Fruit fly (Drosophila melanogaster) whole organism, embryonic: ENCODE data around the gene east.

ENCODE experiments used
- CG10366 ChIP-seq: fragments of 200-800 bp; sonication (Bioruptor generic); IDR thresholded peaks from 2 replicates; pipeline ENCODE4 v1.3.6; 2022; ENCODE audit warnings: missing biosample characterization, missing genetic modification characterization
- CG12391 ChIP-seq: fragments of 200-800 bp; sonication (Bioruptor generic); optimal IDR thresholded peaks from 3 replicates; lab custom pipeline; 2018; ENCODE audit warnings: missing biosample characterization, mild to moderate bottlenecking, missing genetic modification characterization, moderate library complexity
- CG13296 ChIP-seq: fragments of 200-800 bp; sonication (Bioruptor generic); optimal IDR thresholded peaks from 3 replicates; lab custom pipeline; 2018; ENCODE audit warnings: missing biosample characterization, mild to moderate bottlenecking, missing genetic modification characterization
- CG14014 ChIP-seq: fragments of 200-800 bp; sonication (Bioruptor generic); IDR thresholded peaks from 2 replicates; pipeline ENCODE4 v1.3.6; 2022; ENCODE audit warnings: missing biosample characterization, missing genetic modification characterization
- CG15514 ChIP-seq: fragments of 200-800 bp; sonication (Bioruptor generic); optimal IDR thresholded peaks from 3 replicates; lab custom pipeline; 2017; ENCODE audit warnings: missing biosample characterization, missing genetic modification characterization, mild to moderate bottlenecking, moderate library complexity, missing genetic modification reagents
- CG16815 ChIP-seq: fragments of 200-800 bp; sonication (Bioruptor generic); optimal IDR thresholded peaks from 3 replicates; lab custom pipeline; 2017; ENCODE audit warnings: missing biosample characterization, mild to moderate bottlenecking, missing genetic modification characterization
- CG17829 ChIP-seq: fragments of 200-800 bp; optimal IDR thresholded peaks from 2 replicates; lab custom pipeline; 2019; ENCODE audit warnings: missing biosample characterization, mild to moderate bottlenecking, missing genetic modification characterization, moderate library complexity
- CG18764 ChIP-seq: fragments of 200-800 bp; sonication (Bioruptor generic); optimal IDR thresholded peaks from 3 replicates; lab custom pipeline; 2016; ENCODE audit warnings: missing biosample characterization, missing genetic modification characterization
- CG2678 ChIP-seq: fragments of 200-800 bp; sonication (Bioruptor generic); optimal IDR thresholded peaks from 3 replicates; lab custom pipeline; 2019; ENCODE audit warnings: missing biosample characterization, mild to moderate bottlenecking, missing genetic modification characterization, moderate library complexity
- CG31365 ChIP-seq: fragments of 200-800 bp; sonication (Bioruptor generic); optimal IDR thresholded peaks from 2 replicates; lab custom pipeline; 2018; ENCODE audit warnings: missing biosample characterization, mild to moderate bottlenecking, missing genetic modification characterization
- CG32767 ChIP-seq: fragments of 200-800 bp; sonication (Bioruptor generic); IDR thresholded peaks from 2 replicates; pipeline ENCODE4 v1.3.6; 2022; ENCODE audit warnings: missing biosample characterization, missing genetic modification characterization
- CG43689 ChIP-seq: fragments of 200-800 bp; sonication (Bioruptor generic); IDR thresholded peaks from 2 replicates; pipeline ENCODE4 v1.3.6; 2022; ENCODE audit warnings: missing biosample characterization, missing genetic modification characterization
- CG4707 ChIP-seq: fragments of 200-800 bp; sonication (Bioruptor generic); optimal IDR thresholded peaks from 2 replicates; lab custom pipeline; 2018; ENCODE audit warnings: missing biosample characterization, mild to moderate bottlenecking, missing genetic modification characterization, moderate library complexity
- CG4820 ChIP-seq: fragments of 200-800 bp; sonication (Bioruptor generic); optimal IDR thresholded peaks from 3 replicates; lab custom pipeline; 2016; ENCODE audit warnings: missing biosample characterization, missing genetic modification characterization
- CG6765 ChIP-seq: fragments of 200-800 bp; sonication (Bioruptor generic); optimal IDR thresholded peaks from 3 replicates; lab custom pipeline; 2017; ENCODE audit warnings: missing biosample characterization, mild to moderate bottlenecking, missing genetic modification characterization
- CG6791 ChIP-seq: fragments of 200-800 bp; sonication (Bioruptor generic); IDR thresholded peaks from 3 replicates; pipeline ENCODE4 v1.3.6; 2022; ENCODE audit warnings: missing biosample characterization, missing genetic modification characterization; ENCODE audit not compliant: partially characterized antibody
- CG8944 ChIP-seq: fragments of 200-800 bp; sonication (Bioruptor generic); optimal IDR thresholded peaks from 3 replicates; lab custom pipeline; 2016; ENCODE audit warnings: missing biosample characterization, missing genetic modification characterization
- CG9609 ChIP-seq: fragments of 200-800 bp; sonication (Bioruptor generic); optimal IDR thresholded peaks from 3 replicates; lab custom pipeline; 2016; ENCODE audit warnings: missing biosample characterization, missing genetic modification characterization
- CHES-1-like ChIP-seq: fragments of 200-800 bp; sonication (Bioruptor generic); optimal IDR thresholded peaks from 2 replicates; lab custom pipeline; 2016; ENCODE audit warnings: missing biosample characterization, missing genetic modification characterization
- Deaf1 ChIP-seq: fragments of 200-800 bp; optimal IDR thresholded peaks from 3 replicates; lab custom pipeline; 2019; ENCODE audit warnings: missing biosample characterization, mild to moderate bottlenecking, missing genetic modification characterization, moderate library complexity
- E2f1 ChIP-seq: fragments of 200-800 bp; sonication (Bioruptor generic); IDR thresholded peaks from 2 replicates; pipeline ENCODE4 v1.3.6; 2022; ENCODE audit warnings: missing biosample characterization, missing genetic modification characterization
- Fer2 ChIP-seq: fragments of 200-800 bp; sonication (Bioruptor generic); optimal IDR thresholded peaks from 2 replicates; lab custom pipeline; 2018; ENCODE audit warnings: missing biosample characterization, mild to moderate bottlenecking, missing genetic modification characterization, moderate library complexity
- HmgZ ChIP-seq: fragments of 200-800 bp; sonication (Bioruptor generic); optimal IDR thresholded peaks from 2 replicates; lab custom pipeline; 2018; ENCODE audit warnings: missing biosample characterization, mild to moderate bottlenecking, missing genetic modification characterization
- Hr78 ChIP-seq, 2 experiments: fragments of 200-800 bp in 1 of 2; fragments of >200 bp in 1 of 2; sonication (Bioruptor generic) in 1 of 2; optimal IDR thresholded peaks; 2 replicates each; lab custom pipeline; 2017 to 2019; ENCODE audit warnings: missing biosample characterization in 2 of 2, missing genetic modification characterization in 2 of 2, mild to moderate bottlenecking in 1 of 2, moderate library complexity in 1 of 2
- Mes4 ChIP-seq: fragments of 200-800 bp; sonication (Bioruptor generic); optimal IDR thresholded peaks from 2 replicates; lab custom pipeline; 2016; ENCODE audit warnings: missing biosample characterization, missing genetic modification characterization
- Ptx1 ChIP-seq: fragments of 200-800 bp; sonication (Bioruptor generic); IDR thresholded peaks from 2 replicates; pipeline ENCODE4 v1.3.6; 2022; ENCODE audit warnings: missing biosample characterization, missing genetic modification characterization
- Rfx ChIP-seq: fragments of 200-800 bp; sonication (Bioruptor generic); IDR thresholded peaks from 2 replicates; pipeline ENCODE4 v1.3.6; 2022; ENCODE audit warnings: missing biosample characterization, missing genetic modification characterization
- Spps ChIP-seq: fragments of 200-800 bp; sonication (Bioruptor generic); optimal IDR thresholded peaks from 2 replicates; lab custom pipeline; 2018; ENCODE audit warnings: missing biosample characterization, mild to moderate bottlenecking, missing genetic modification characterization
- amos ChIP-seq: fragments of 200-800 bp; sonication (Bioruptor generic); IDR thresholded peaks from 2 replicates; pipeline ENCODE4 v1.3.6; 2022; ENCODE audit warnings: missing biosample characterization, missing genetic modification characterization; ENCODE audit not compliant: partially characterized antibody
- br ChIP-seq: fragments of >200 bp; optimal IDR thresholded peaks from 2 replicates; lab custom pipeline; 2017
- croc ChIP-seq: fragments of 200-800 bp; sonication (Bioruptor generic); conservative IDR thresholded peaks from 3 replicates; pipeline ENCODE4 v1.3.6; 2022; ENCODE audit warnings: missing biosample characterization, missing genetic modification characterization
- dan ChIP-seq: fragments of 200-800 bp; sonication (Bioruptor generic); IDR thresholded peaks from 2 replicates; pipeline ENCODE4 v1.3.6; 2022; ENCODE audit warnings: missing biosample characterization, missing genetic modification characterization
- dmrt11E ChIP-seq: fragments of 200-800 bp; sonication (Bioruptor generic); optimal IDR thresholded peaks from 3 replicates; lab custom pipeline; 2018; ENCODE audit warnings: missing biosample characterization, mild to moderate bottlenecking, missing genetic modification characterization, moderate library complexity
- esg ChIP-seq: fragments of 200-800 bp; sonication (Bioruptor generic); conservative IDR thresholded peaks from 2 replicates; pipeline ENCODE4 v1.3.6; 2022; ENCODE audit warnings: missing biosample characterization, missing genetic modification characterization
- fd3F ChIP-seq: fragments of 200-800 bp; sonication (Bioruptor generic); optimal IDR thresholded peaks from 2 replicates; lab custom pipeline; 2018; ENCODE audit warnings: missing biosample characterization, mild to moderate bottlenecking, missing genetic modification characterization, moderate library complexity
- fd96Cb ChIP-seq: fragments of 200-800 bp; sonication (Bioruptor generic); optimal IDR thresholded peaks from 2 replicates; lab custom pipeline; 2018; ENCODE audit warnings: missing biosample characterization, mild to moderate bottlenecking, missing genetic modification characterization, moderate library complexity
- ftz-f1 ChIP-seq: fragments of 200-800 bp; sonication (Bioruptor generic); optimal IDR thresholded peaks from 2 replicates; lab custom pipeline; 2016; ENCODE audit warnings: missing biosample characterization, missing genetic modification characterization
- gro ChIP-seq: fragments of 200-800 bp; sonication (Bioruptor generic); optimal IDR thresholded peaks from 2 replicates; lab custom pipeline; 2016; ENCODE audit warnings: missing biosample characterization, missing genetic modification characterization
- h ChIP-seq: fragments of >200 bp; optimal IDR thresholded peaks from 2 replicates; lab custom pipeline; 2017
- ken ChIP-seq: fragments of 200-800 bp; sonication (Bioruptor generic); IDR thresholded peaks from 3 replicates; pipeline ENCODE4 v1.3.6; 2022; ENCODE audit warnings: missing biosample characterization, missing genetic modification characterization
- nerfin-2 ChIP-seq: fragments of 200-800 bp; sonication (Bioruptor generic); IDR thresholded peaks from 2 replicates; pipeline ENCODE4 v1.3.6; 2022; ENCODE audit warnings: missing biosample characterization, missing genetic modification characterization; ENCODE audit not compliant: partially characterized antibody
- odd ChIP-seq: fragments of 200-800 bp; sonication (Bioruptor generic); optimal IDR thresholded peaks from 2 replicates; lab custom pipeline; 2017; ENCODE audit warnings: missing biosample characterization, mild to moderate bottlenecking, missing genetic modification characterization
- onecut ChIP-seq: fragments of 200-800 bp; sonication (Bioruptor generic); IDR thresholded peaks from 2 replicates; pipeline ENCODE4 v1.3.6; 2022; ENCODE audit warnings: missing biosample characterization, missing genetic modification characterization
- pho ChIP-seq: fragments of 200-800 bp; sonication (Bioruptor generic); optimal IDR thresholded peaks from 2 replicates; lab custom pipeline; 2016; ENCODE audit warnings: missing biosample characterization, missing genetic modification characterization
- psq ChIP-seq: fragments of 200-800 bp; sonication (Bioruptor generic); optimal IDR thresholded peaks from 2 replicates; lab custom pipeline; 2017; ENCODE audit warnings: missing biosample characterization, missing genetic modification characterization
- schlank ChIP-seq: fragments of 200-800 bp; sonication (Bioruptor generic); optimal IDR thresholded peaks from 2 replicates; lab custom pipeline; 2018; ENCODE audit warnings: missing biosample characterization, mild to moderate bottlenecking, missing genetic modification characterization
- slou ChIP-seq: fragments of 200-800 bp; sonication (Bioruptor generic); optimal IDR thresholded peaks from 3 replicates; lab custom pipeline; 2016; ENCODE audit warnings: missing biosample characterization, missing genetic modification characterization
- tna ChIP-seq: fragments of 200-800 bp; sonication (Bioruptor generic); IDR thresholded peaks from 2 replicates; pipeline ENCODE4 v1.3.6; 2022; ENCODE audit warnings: missing biosample characterization, missing genetic modification characterization; ENCODE audit not compliant: partially characterized antibody
- vfl ChIP-seq: fragments of 200-800 bp; sonication (Bioruptor generic); optimal IDR thresholded peaks from 2 replicates; lab custom pipeline; 2016; ENCODE audit warnings: missing biosample characterization, missing genetic modification characterization
- zfh1 ChIP-seq: fragments of 200-800 bp; sonication (Bioruptor generic); IDR thresholded peaks from 3 replicates; pipeline ENCODE4 v1.3.6; 2022; ENCODE audit warnings: missing biosample characterization, missing genetic modification characterization
- zfh2 ChIP-seq: fragments of 200-800 bp; sonication (Bioruptor generic); optimal IDR thresholded peaks from 2 replicates; lab custom pipeline; 2016; ENCODE audit warnings: missing biosample characterization, missing genetic modification characterization

Gene east

DNA sequence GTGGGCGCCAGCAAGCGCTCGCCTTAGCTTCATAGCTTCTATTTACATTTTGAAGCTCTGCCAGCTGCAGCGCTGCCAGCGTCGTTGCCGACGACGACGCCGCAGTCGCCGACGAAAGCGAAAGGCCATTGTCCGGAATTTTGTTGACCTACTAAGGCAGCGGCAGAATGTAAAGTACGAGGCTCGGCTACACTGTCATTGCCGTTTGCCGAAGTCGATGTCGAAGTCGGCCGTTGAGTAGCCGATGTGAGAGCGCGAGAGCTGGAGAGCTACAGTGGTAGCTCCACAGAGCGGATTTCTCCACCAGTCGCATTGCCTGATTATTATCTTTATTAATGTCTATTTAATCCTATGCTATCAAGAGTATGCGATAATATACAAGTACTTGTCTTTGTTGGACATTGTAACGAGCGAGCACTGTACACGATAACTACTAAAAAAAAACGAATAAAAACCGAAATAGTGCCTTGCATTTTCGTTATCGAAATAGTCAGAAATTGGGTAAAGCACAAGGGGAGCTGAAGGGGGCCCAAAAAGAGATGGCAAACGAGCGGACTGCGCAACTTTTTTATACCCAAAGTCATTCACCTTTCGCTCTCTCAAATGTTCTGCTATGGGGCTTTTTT, 47.0 kb upstream of the east start (continued):
- TF ChIP-seq CG16815 (peak; percentile 82), ken (GFP tag; lab: Robert Waterston, UW) (peak; percentile 98), dmrt11E (tag; lab: Kevin White, UChicago) (peak; percentile 33), nerfin-2 (no peak), CG14014 (peak; percentile 95), CG8944 (GFP tag; lab: Kevin White, UChicago) (peak; percentile 93), br (lab: Kevin White, UChicago) (no peak), E2f1 (peak; percentile 95), onecut (GFP tag; lab: Robert Waterston, UW) (peak; percentile 92), CG31365 (tag; lab: Kevin White, UChicago) (peak; percentile 84), fd3F (GFP tag; lab: Kevin White, UChicago) (peak; percentile 92), zfh1 (peak; percentile 96), CG43689 (GFP tag; lab: Robert Waterston, UW) (peak; percentile 90), Mes4 (peak; percentile 90), CG13296 (GFP tag; lab: Kevin White, UChicago) (peak; percentile 93), dan (GFP tag; lab: Robert Waterston, UW) (peak; percentile 68), HmgZ (tag; lab: Kevin White, UChicago) (peak; percentile 95), odd (peak; percentile 91), CG18764 (GFP tag; lab: Kevin White, UChicago) (peak; percentile 89), CG4820 (peak; percentile 91), CHES-1-like (GFP tag; lab: Kevin White, UChicago) (peak; percentile 92), Deaf1 (tag; lab: Kevin White, UChicago) (peak; percentile 96), CG17829 (tag; lab: Kevin White, UChicago) (peak; percentile 88), Fer2 (tag; lab: Kevin White, UChicago) (peak; percentile 90), CG15514 (GFP tag; lab: Kevin White, UChicago) (peak; percentile 82), h (lab: Kevin White, UChicago) (no peak), CG12391 (tag; lab: Kevin White, UChicago) (peak; percentile 90), CG4707 (GFP tag; lab: Kevin White, UChicago) (peak; percentile 88), ftz-f1 (GFP tag; lab: Kevin White, UChicago) (peak; percentile 53), slou (peak; percentile 78), schlank (tag; lab: Kevin White, UChicago) (peak; percentile 87), CG2678 (tag; lab: Kevin White, UChicago) (peak; percentile 96), CG32767 (GFP tag; lab: Robert Waterston, UW) (peak; percentile 91), Rfx (GFP tag; lab: Robert Waterston, UW) (peak; percentile 96), tna (GFP tag; lab: Robert Waterston, UW) (no peak), esg (GFP tag; lab: Robert Waterston, UW) (peak; percentile 96), psq (GFP tag; lab: Kevin White, UChicago) (peak; percentile 72), CG6765 (peak; percentile 88), vfl (GFP tag; lab: Kevin White, UChicago) (peak; percentile 87), gro (GFP tag; lab: Kevin White, UChicago) (peak; percentile 83), croc (peak; percentile 91), CG9609 (GFP tag; lab: Kevin White, UChicago) (peak; percentile 91), zfh2 (peak; percentile 88), Spps (peak; percentile 40), Hr78 (GFP tag; optimal IDR thresholded peaks at IDR 0.05; lab: Kevin White, UChicago) (peak in 1 of 2 experiments; percentile 77), CG6791 (GFP tag; lab: Robert Waterston, UW) (no peak), pho (GFP tag; lab: Kevin White, UChicago) (peak; percentile 88), fd96Cb (peak; percentile 95), CG10366 (GFP tag; lab: Robert Waterston, UW) (peak; percentile 97), Ptx1 (GFP tag; lab: Robert Waterston, UW) (peak; percentile 97), amos (no peak)
